Fruit fly (Drosophila melanogaster) whole organism: ENCODE measurements around the gene mRpL36.

ENCODE experiments used
- Dll ChIP-seq: fragments of >200 bp; optimal IDR thresholded peaks from 2 replicates; lab custom pipeline; 2017
- pan ChIP-seq: fragments of >200 bp; optimal IDR thresholded peaks from 2 replicates; lab custom pipeline; 2017
- psq ChIP-seq: fragments of >200 bp; optimal IDR thresholded peaks from 2 replicates; lab custom pipeline; 2017
- usp ChIP-seq: fragments of >200 bp; optimal IDR thresholded peaks from 2 replicates; lab custom pipeline; 2017; ENCODE audit warnings: missing biosample characterization, missing genetic modification characterization, mixed read lengths

DNA sequence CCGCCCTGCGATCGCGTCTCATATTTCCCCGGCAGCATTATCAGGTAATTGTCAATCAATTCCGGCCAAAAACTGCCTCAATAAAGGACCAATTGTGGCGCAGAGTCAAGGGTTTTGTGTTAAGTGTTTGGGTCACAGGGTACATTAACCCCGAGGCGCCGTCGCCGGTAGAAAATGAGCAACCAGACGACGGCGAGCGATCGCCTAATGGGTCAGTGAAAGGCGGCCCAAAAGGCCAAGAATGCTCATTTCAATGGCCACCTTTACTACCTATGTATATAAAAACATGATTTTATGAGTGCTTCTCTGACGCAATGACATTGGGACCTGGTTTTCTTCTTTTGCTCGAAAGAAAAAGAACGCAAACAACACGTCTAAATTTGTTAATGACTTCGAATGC, 45.3 kb downstream of the mRpL36 start:
- TF ChIP-seq psq (lab: Kevin White, UChicago) (no peak), Dll (no peak), pan (lab: Kevin White, UChicago) (no peak), usp (no peak)
